Worm (Caenorhabditis elegans): ENCODE results near the gene asp-12.

ce11 chrV:8278830-8279229 is 9.8 kb downstream of the asp-12 start, which contains the start of gene str-136:
- TF ChIP-seq lin-13 (GFP tag; optimal IDR thresholded peaks at IDR 0.05) = no peak
- TF ChIP-seq unc-39 (tag; optimal IDR thresholded peaks at IDR 0.05) = no peak
- TF ChIP-seq ztf-1 (GFP tag; conservative IDR thresholded peaks at IDR 0.05) = no peak
- TF ChIP-seq nhr-129 (tag; optimal IDR thresholded peaks at IDR 0.05) = no peak
- no peak for TF ChIP-seq lsy-2 (tag; optimal IDR thresholded peaks at IDR 0.05)
- no peak for TF ChIP-seq aly-2 (tag; optimal IDR thresholded peaks at IDR 0.05)
- TF ChIP-seq sma-3 (GFP tag; optimal IDR thresholded peaks at IDR 0.05) = no peak
- no peak for TF ChIP-seq skn-1 (tag; optimal IDR thresholded peaks at IDR 0.05)
- no peak for TF ChIP-seq unc-62 (GFP tag; optimal IDR thresholded peaks at IDR 0.05)
- no peak for TF ChIP-seq ama-1 (optimal IDR thresholded peaks at IDR 0.05)
- no peak for TF ChIP-seq nhr-237 (tag; optimal IDR thresholded peaks at IDR 0.05)
